Fruit fly (Drosophila melanogaster) whole organism, wandering third instar larva: Measurements from ENCODE around the gene CG5535.

Experiments
- CG32264 ChIP-seq: fragments of 200-800 bp; sonication (Bioruptor generic); optimal IDR thresholded peaks from 2 replicates; lab custom pipeline; 2016; ENCODE audit warnings: missing biosample characterization, missing genetic modification characterization
- Myc ChIP-seq: fragments of >200 bp; optimal IDR thresholded peaks from 2 replicates; lab custom pipeline; 2017
- N ChIP-seq: fragments of >200 bp; optimal IDR thresholded peaks from 2 replicates; lab custom pipeline; 2018; ENCODE audit warnings: missing biosample characterization, missing external identifiers, missing genetic modification characterization
- OdsH ChIP-seq: fragments of 200-800 bp; sonication (Bioruptor generic); optimal IDR thresholded peaks from 2 replicates; lab custom pipeline; 2016; ENCODE audit warnings: missing biosample characterization, mild to moderate bottlenecking, missing genetic modification characterization
- br ChIP-seq: fragments of 200-800 bp; sonication (Bioruptor generic); optimal IDR thresholded peaks from 2 replicates; lab custom pipeline; 2016; ENCODE audit warnings: missing biosample characterization, missing genetic modification characterization
- fru ChIP-seq: fragments of 200-800 bp; sonication (Bioruptor generic); optimal IDR thresholded peaks from 3 replicates; lab custom pipeline; 2016; ENCODE audit warnings: missing biosample characterization, mild to moderate bottlenecking, missing genetic modification characterization
- sage ChIP-seq: fragments of 200-800 bp; sonication (Bioruptor generic); optimal IDR thresholded peaks from 2 replicates; lab custom pipeline; 2016; ENCODE audit warnings: missing biosample characterization, mild to moderate bottlenecking, missing genetic modification characterization

- TF ChIP-seq Myc (lab: Kevin White, UChicago) (no peak), sage (no peak), OdsH (peak; percentile 62), fru (peak; percentile 60), CG32264 (GFP tag; lab: Kevin White, UChicago) (no peak), N (GFP tag; lab: Kevin White, UChicago) (no peak), br (GFP tag; lab: Kevin White, UChicago) (peak; percentile 35)
These were observed at the start of gene CG5535 for dm6 chr3L:17856655-17857479.
